Worm (Caenorhabditis elegans) whole organism, early embryonic: ENCODE results near the gene F19B6.1.

ENCODE experiments used
- F13C5.2 ChIP-seq: sonication (generic microtip); optimal IDR thresholded peaks from 2 replicates; lab custom pipeline; 2017; ENCODE audit warnings: mild to moderate bottlenecking, missing genetic modification characterization, inconsistent platforms, missing compliant biosample characterization
- ets-7 ChIP-seq: sonication (generic microtip); optimal IDR thresholded peaks from 2 replicates; lab custom pipeline; 2016; ENCODE audit warnings: missing genotype, missing genetic modification characterization, missing compliant biosample characterization
- flt-1 ChIP-seq: fragments of 200-800 bp; sonication (Bioruptor generic); IDR thresholded peaks from 2 replicates; pipeline ENCODE4 v1.3.6; 2022; ENCODE audit warnings: missing genetic modification characterization, missing compliant biosample characterization
- tbx-11 ChIP-seq: fragments of 200-800 bp; sonication (Bioruptor generic); IDR thresholded peaks from 2 replicates; pipeline ENCODE4 v1.3.6; 2022; ENCODE audit warnings: missing genetic modification characterization, missing compliant biosample characterization
- tra-4 ChIP-seq: sonication (generic microtip); optimal IDR thresholded peaks from 2 replicates; lab custom pipeline; 2017; ENCODE audit warnings: missing genetic modification characterization, missing compliant biosample characterization

- TF ChIP-seq F13C5.2 (tag; lab: Kevin White, UChicago) = no peak
- TF ChIP-seq tbx-11 (GFP tag; lab: Robert Waterston, UW) = no peak
- TF ChIP-seq tra-4 (tag; lab: Kevin White, UChicago) = no peak
- TF ChIP-seq ets-7 (tag; lab: Kevin White, UChicago) = no peak
- no peak for TF ChIP-seq flt-1 (GFP tag; lab: Robert Waterston, UW)
Observed at ce11 chrIV:12335798-12336197, at the start of gene F19B6.1.
